Fruit fly (Drosophila melanogaster) ovary, adult (tissue): ENCODE results near the gene CG5664.

Source experiments
- CG17801 ChIP-seq: fragments of 200-800 bp; optimal IDR thresholded peaks from 2 replicates; lab custom pipeline; 2019; ENCODE audit warnings: missing biosample characterization, mild to moderate bottlenecking, missing genetic modification characterization, moderate library complexity; ENCODE audit not compliant: partially characterized antibody

The CG5664 gene

DNA sequence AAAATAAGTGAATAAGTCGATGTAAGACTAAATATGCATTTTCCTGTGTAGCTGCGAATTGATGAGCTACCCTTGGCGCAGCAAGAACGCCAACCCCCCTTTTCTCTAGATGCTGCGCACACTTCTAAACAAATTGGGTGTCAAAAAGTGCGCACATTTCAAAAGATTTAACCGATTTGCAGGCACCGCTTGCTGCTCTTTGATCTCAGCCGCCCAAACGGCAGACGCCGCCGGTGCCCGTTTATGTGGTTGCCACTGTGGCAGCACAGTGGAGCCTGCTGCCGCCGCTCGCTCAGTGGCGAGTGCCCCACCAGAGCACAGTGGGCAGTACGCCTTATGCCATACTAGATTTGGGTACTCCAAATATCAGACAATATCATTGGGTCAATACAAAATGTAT is 9.3 kb upstream of the CG5664 start:
- TF ChIP-seq CG17801 (GFP tag; lab: Kevin White, UChicago), result no peak

DNA sequence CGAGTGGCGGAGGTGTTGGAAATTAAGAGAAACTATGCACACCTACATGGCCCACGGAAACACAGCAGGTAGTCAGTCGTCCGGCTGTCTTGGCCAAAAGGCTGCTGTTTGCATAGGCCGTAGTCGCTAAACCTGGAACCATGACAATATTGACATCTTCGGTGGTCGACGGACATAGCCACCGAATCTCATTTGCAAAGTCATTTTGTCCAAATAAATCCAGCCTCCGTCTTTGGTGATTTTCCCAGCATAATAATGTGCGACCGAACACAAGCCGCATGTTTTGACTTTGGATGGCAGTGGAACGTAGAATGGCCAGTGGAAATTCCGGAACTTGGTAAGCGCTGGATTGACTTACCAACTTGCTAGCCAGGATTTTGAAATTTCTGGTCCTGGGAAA is 8.2 kb upstream of the CG5664 start:
- no peak for TF ChIP-seq CG17801 (GFP tag; lab: Kevin White, UChicago)

DNA sequence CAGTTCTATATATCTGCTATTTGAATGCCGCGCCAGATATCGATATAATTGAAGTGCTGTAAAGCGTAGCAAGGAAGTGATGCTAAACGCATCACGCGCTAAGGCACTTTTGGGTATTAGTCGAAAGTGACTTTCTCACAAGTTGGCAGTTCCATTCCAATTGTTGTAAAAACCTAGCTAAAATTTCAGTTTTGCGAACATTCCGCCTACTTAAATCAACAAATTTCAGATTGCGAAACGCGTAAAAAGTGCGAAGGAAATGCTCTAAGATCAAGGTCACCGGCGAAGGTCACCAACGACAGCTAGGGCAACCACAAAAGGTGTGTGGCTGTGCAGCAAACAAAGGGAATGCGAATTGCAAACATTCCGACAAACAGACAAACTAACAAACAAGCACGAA is 4.5 kb upstream of the CG5664 start, which contains the start of gene Syx7:
Syx7 (plus strand) TSS at position 131 of the 400 bp plus-strand sequence.
- peak; percentile 39 for TF ChIP-seq CG17801 (GFP tag; lab: Kevin White, UChicago)

DNA sequence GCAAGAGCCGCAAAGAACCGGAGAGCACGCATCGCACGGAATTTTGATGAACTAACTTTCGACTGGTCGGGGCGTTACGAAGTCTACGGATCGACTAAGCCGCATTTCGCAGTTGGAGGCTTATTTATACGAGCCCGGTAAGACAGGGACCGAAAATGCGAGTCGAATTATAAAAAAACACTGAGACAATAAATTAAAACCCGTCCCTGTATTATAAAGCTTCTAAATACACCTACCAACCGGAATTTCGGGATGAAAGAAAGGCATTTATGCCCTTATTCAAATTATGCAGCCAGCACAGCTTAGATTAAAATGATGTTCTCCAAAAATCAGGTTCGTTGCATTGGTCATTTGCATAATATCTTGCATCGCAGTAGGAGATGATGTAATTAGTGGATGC is 3.6 kb upstream of the CG5664 start, which contains the start of gene Alp1:
Alp1 (minus strand) TSS at position 101 of the 400 bp plus-strand sequence.
- TF ChIP-seq CG17801 (GFP tag; lab: Kevin White, UChicago), result no peak

DNA sequence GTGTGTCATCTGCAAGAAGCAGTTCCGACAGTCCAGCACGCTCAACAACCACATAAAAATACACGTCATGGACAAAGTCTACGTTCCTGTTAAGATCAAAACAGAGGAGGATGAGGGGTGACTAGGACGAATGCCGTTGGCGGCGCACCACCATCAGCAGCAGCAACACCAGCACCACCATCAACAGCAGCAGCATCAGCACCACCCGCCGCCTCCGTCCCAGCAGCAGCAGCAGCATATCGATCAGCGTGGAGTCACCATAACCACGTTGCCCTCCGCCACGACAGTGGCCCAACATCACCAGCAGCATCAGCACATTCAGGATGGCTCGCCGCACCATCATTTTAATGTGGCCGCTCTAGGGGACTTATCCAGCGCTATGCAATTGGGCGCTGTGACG is 5.1 kb downstream of the CG5664 start:
- no peak for TF ChIP-seq CG17801 (GFP tag; lab: Kevin White, UChicago)

DNA sequence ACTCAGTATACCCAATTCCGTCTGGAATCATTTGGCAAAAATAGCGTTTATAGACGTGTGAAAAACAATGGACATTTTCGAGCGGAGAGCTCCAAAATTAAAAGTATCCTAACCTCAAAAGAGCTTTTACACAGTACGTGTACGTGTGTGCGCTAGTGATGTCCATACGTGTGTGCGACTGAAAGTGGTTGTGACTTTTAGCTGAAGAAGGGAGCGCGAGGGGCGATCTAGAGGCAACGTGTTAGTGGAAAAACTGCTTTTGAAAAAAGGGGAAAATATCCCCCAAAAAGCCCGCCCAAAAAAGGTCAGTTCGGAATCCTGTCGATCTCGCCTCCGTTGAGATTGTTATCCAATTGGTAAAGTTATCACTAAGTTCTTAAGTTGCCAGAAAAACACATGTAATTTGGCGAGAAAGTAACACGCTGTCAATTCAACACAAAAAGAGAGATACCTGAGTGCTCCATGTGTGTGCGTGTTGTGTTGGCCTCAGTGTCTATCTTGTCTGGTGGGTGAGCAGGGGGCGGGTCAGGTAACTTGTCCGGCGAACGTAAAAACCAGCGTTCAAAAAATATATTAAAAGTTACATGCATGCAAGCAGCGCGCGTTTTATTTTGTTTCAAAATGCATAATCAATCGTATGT is 7.3 kb downstream of the CG5664 start:
- no peak for TF ChIP-seq CG17801 (GFP tag; lab: Kevin White, UChicago)

DNA sequence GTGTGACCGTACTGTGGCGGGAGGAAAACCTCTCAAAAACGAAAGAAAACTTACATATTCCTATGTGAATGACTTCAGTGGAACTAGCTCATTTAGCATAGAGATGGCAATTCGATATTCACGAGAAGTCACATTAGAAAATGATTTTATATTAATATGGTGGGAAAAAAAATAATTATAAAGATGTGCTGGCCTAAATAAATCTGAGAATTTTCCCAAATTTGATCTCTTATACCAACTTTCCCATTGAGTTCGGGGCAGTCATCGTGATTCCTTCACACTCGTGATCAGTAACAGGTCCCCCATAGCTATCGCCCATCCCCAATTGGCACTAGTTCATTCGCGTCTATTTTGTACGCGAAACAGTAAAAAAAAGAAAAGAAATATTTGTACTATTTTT is 8.1 kb downstream of the CG5664 start, which contains the start of the genes barc and Aef1:
barc (minus strand) TSS at position 37 of the 400 bp plus-strand sequence.
Aef1 (plus strand) TSS at position 325 of the 400 bp plus-strand sequence.
- TF ChIP-seq CG17801 (GFP tag; lab: Kevin White, UChicago), result peak; percentile 31

DNA sequence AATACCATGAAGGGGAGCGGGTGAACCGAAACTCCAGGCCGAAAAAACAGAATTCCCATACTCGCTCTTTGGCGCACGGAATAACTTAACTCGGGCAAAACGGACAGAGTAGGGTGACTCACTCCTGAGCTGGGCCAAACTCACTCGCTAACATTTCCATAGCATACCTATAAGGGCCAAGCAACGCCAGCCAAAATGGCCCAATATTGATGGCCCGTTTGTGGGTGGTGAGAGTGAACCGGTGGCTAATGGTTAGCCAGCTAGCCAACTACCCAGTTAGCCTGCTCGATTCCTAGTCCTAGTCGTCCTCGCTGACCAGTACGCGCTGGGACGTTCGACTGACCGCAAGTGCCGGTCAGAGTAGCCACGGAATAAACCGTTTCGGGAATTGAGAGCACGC is 13.7 kb downstream of the CG5664 start, which contains the start of gene CG33288:
CG33288 (plus strand) TSS at position 301 of the 400 bp plus-strand sequence.
- no peak for TF ChIP-seq CG17801 (GFP tag; lab: Kevin White, UChicago)

DNA sequence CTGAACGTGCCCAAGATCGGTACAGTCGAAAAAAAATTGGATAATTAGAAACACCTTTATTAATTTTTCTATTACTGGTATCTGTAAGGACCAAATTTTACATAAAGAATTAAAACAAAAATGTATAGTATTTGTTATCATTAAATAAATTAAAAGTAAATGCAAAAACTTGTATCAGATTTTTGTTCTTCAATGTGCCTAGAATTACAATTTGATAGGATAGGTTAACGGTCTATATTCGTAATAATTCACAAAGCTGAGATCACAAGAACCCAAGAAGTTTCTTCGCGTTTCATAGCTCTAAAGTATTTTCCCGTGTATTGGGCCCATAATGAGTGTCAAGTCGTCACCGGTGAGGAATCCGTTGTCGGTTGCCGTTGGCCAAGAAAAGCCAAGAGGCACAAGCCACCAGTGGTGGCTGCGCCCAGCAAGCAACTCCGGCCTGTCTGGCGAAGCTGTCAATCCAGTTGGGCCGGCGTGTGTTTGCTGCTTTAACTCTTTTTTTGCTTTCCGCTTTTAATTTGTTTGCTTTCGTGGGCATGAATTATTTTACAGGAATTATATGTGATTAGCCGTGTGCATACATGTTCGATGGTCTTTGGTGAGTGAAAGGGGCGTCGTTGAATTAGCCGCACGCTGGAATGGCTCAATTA is 23.2 kb downstream of the CG5664 start:
- no peak for TF ChIP-seq CG17801 (GFP tag; lab: Kevin White, UChicago)

DNA sequence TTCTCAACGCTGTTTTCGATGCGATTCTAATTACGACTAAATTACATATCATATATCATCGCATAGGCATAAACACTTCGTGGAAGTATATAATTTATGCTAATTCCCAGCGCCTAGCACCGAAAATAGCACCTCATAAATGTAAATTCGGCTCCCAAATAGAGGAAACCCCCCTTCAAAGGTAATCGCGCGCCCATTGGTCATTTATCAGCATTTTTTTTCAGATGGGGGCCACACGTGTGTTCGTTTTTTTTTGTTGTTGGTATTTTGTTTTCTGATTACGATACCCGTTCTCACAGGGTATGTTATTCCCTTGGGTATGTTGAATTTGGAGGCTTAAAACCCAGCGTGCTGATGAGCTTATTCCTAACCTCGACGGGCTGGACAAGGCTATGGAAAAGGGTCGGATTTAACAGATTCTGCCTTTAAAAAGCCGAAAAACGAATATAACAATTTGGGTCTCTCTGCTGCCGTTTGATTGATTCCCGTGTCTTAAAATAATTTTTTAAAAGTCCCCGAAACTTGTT is 24.2 kb downstream of the CG5664 start:
- TF ChIP-seq CG17801 (GFP tag; lab: Kevin White, UChicago), result no peak

DNA sequence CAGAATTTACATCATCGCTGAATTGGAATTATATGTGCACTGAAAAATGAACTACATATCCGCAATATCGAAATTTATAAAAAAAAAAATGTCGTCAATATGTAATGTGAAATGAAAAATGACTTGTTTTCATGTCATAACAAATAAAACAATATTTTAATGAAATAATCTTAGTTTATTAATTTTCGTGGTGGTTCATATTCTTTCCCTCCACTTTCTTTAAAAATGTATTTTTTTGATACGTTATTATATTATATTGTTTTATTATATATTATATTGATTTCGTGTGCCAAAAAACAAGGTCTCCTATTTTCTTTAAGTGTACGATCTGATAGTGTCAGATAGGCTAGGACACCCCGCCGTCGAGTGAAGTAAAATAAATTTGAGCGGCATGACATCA is 26.8 kb downstream of the CG5664 start:
- no peak for TF ChIP-seq CG17801 (GFP tag; lab: Kevin White, UChicago)

DNA sequence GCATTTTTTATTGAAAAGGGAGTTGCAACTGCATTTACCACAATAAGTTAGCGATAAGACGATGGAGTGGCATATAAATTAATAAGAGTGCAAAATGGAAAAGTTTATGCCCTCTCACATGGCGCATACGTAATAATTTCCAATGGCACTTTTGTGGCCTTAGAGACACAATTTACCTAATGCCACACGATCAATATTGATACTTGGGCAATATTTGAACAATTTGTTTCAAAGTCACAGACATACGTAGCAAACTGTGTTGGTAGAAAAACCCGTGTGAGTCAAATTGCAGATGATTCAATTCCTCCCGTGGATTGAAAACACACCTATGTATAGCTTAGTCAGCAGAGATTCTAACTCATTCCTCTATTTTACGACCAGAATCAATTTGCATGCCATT is 29.0 kb downstream of the CG5664 start:
- TF ChIP-seq CG17801 (GFP tag; lab: Kevin White, UChicago), result no peak

DNA sequence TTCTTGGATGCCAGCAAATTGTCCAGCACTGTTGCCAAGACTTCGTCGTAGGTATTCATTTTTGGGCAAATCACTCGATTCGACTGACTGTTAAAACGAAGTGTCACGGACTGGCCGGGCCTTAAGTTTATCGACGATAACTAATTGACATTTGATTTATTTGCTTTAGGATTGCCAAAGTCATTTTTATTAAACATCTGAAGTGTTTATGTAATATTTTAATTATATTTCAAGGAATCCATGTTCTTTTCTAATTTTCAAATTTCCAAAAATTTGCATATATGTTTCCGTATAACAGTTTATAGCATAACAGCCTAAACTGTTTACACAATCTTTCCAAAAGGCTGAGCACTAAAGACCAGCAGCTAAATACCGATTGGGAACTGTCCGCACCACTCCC is 34.5 kb downstream of the CG5664 start, which contains the start of gene sa:
sa (minus strand) TSS at position 101 of the 400 bp plus-strand sequence.
- TF ChIP-seq CG17801 (GFP tag; lab: Kevin White, UChicago), result no peak

DNA sequence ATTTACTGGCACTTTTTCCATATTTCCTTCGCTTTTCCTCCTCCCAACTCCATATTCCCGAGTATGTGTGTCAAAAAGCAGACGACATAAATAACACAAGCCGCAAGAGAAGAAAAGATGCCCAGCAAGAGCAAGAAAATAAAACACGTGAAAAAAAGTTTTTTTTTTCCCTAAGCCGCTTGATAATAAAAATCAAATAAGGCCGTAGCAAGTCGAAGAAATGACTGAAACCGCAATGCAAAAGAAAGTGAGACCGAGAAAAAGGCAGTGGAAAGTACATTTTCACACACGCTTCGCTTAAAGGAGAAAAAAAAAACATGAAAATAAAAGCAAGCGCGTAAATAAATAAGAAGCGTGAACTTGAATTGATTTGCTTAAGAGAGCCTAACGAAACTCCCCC is 38.6 kb downstream of the CG5664 start:
- no peak for TF ChIP-seq CG17801 (GFP tag; lab: Kevin White, UChicago)

DNA sequence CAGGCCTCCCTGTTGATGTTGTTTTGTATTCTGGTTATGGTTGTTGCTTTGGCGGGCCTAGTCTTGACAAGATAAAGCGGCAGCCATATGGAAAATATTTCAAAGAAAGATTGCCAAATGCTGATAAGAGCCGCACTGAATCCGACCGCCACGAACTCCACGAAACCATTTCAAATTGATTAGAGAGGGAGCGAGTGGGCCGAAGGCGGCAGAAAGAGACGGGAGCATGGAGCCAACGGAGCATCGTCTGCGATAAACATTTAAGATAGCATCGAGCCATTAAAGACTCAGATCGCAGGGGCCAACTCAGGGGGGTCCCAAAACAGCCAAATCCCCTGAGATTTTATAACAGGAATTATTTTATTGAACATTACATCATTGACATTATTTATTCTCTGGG is 41.0 kb downstream of the CG5664 start:
- no peak for TF ChIP-seq CG17801 (GFP tag; lab: Kevin White, UChicago)

DNA sequence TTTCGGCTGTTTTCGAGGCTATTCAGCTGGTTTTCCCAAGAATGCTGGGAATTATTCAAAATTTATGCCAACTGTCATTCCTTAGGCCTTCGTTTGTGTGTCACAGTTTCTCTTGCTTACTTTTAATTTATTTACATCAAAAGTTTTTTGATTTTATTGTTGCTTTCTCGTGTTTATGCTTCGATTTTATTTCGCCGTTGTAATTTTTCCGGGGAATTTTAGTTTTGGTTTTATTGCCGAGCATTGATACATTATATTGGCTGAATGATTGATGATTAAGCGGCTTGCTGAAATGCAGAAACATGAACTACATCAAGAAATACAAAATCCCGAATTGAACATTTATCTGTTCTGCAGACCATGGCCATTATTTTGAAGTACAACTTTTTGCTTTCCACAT is 43.0 kb downstream of the CG5664 start:
- TF ChIP-seq CG17801 (GFP tag; lab: Kevin White, UChicago), result no peak
